Fruit fly (Drosophila melanogaster): Measurements from ENCODE around the gene Ncoa6.

The Ncoa6 gene

DNA sequence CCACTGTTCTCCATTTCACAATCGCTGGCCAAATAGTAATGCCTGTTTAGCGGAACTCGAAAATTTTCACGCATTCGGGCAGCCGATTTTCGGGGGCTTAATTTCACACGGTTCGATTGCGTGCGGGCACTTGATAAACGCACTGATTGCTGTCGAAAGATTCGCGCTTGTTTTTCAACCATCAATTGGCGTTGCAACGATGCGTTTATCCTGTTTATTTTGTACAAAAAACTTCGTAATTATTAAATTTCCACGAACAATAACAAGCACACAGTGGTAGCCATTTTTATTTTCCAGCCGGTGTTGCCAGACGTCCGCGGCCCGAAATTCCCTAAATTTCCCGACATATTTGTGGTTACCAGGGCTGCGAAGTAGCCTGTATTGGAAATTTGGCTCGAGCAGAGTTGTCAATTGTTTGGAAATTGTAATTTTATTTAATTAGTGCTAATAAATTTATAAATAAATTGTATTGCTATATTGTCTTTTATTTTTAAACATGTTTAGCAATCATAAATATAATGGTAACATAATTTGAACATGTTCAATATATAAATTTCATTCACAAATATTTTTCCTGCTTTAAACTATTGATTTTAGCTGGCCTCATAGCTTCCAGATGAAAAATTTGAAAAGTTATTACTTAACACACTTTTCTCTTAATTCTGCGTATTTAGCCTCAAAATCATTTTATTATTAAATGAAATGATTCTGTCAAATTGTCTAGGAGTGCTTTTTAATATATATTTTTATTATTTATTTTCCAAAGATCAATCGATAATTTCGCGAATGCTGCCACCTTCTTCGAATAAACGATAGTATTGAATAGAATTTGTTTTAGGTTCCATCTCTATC, at the start of gene Ncoa6, which contains the start of gene cype (continued):
- no peak for TF ChIP-seq CG7357 (GFP tag; IDR thresholded peaks at IDR 0.05)
- no peak for TF ChIP-seq dysf (GFP tag; IDR thresholded peaks at IDR 0.05)
- TF ChIP-seq CG8359 (GFP tag; optimal IDR thresholded peaks at IDR 0.05; ENCODE audit: borderline replicate concordance) = no peak
- peak; percentile 30 for TF ChIP-seq zfh2 (GFP tag; optimal IDR thresholded peaks at IDR 0.05)
- TF ChIP-seq CG10654 (GFP tag; optimal IDR thresholded peaks at IDR 0.05) = peak; percentile 35
- TF ChIP-seq Scr (GFP tag; IDR thresholded peaks at IDR 0.05; ENCODE audit: partially characterized antibody) = peak; percentile 85
- no peak for TF ChIP-seq eyg (GFP tag; optimal IDR thresholded peaks at IDR 0.05)
- TF ChIP-seq Bteb2 (GFP tag; optimal IDR thresholded peaks at IDR 0.05) = no peak
- TF ChIP-seq Elba2 (GFP tag; optimal IDR thresholded peaks at IDR 0.05) = no peak
- peak; percentile 34 for TF ChIP-seq Nf-YB (GFP tag; optimal IDR thresholded peaks at IDR 0.05)
- peak; percentile 2 for TF ChIP-seq CG8281 (tag; optimal IDR thresholded peaks at IDR 0.05)
- no peak for TF ChIP-seq pum (GFP tag; optimal IDR thresholded peaks at IDR 0.05)
- TF ChIP-seq stwl (tag; optimal IDR thresholded peaks at IDR 0.05) = peak; percentile 38
- TF ChIP-seq CG7928 (GFP tag; optimal IDR thresholded peaks at IDR 0.05) = peak; percentile 90
- TF ChIP-seq CG6813 (GFP tag; optimal IDR thresholded peaks at IDR 0.05) = no peak
- no peak for TF ChIP-seq btn (GFP tag; optimal IDR thresholded peaks at IDR 0.05)
- TF ChIP-seq her (GFP tag; optimal IDR thresholded peaks at IDR 0.05) = peak; percentile 12
- TF ChIP-seq HLHmδ (GFP tag; optimal IDR thresholded peaks at IDR 0.05) = peak; percentile 6
- no peak for TF ChIP-seq CG1024 (GFP tag; IDR thresholded peaks at IDR 0.05)
- peak; percentile 48 for TF ChIP-seq CG12155 (GFP tag; optimal IDR thresholded peaks at IDR 0.05)
- TF ChIP-seq cas (GFP tag; IDR thresholded peaks at IDR 0.05) = no peak
- TF ChIP-seq zen2 (GFP tag; IDR thresholded peaks at IDR 0.05; ENCODE audit: partially characterized antibody) = peak; percentile 86
- TF ChIP-seq sqz (GFP tag; optimal IDR thresholded peaks at IDR 0.05) = no peak
- no peak for TF ChIP-seq crol (GFP tag; IDR thresholded peaks at IDR 0.05)
- TF ChIP-seq PHDP (tag; optimal IDR thresholded peaks at IDR 0.05) = peak; percentile 25
- no peak for TF ChIP-seq Stat92E (GFP tag; optimal IDR thresholded peaks at IDR 0.05)
- no peak for TF ChIP-seq CG3838 (GFP tag; optimal IDR thresholded peaks at IDR 0.05)
- TF ChIP-seq CG3281 (GFP tag; optimal IDR thresholded peaks at IDR 0.05) = no peak
- no peak for TF ChIP-seq Hand (GFP tag; optimal IDR thresholded peaks at IDR 0.05)
- TF ChIP-seq bsh (GFP tag; optimal IDR thresholded peaks at IDR 0.05) = peak in 1 of 2 experiments; percentile 53
- 0 out of 2 replicates have a peak, but pooled peaks have one; percentile 27 for TF ChIP-seq klu (GFP tag; IDR thresholded peaks at IDR 0.05)
- no peak for TF ChIP-seq nom (GFP tag; optimal IDR thresholded peaks at IDR 0.05)
- TF ChIP-seq CG2678 (tag; optimal IDR thresholded peaks at IDR 0.05) = peak; percentile 71
- TF ChIP-seq CG15601 (tag; optimal IDR thresholded peaks at IDR 0.05) = peak; percentile 42
- peak; percentile 22 for TF ChIP-seq CG17385 (GFP tag; optimal IDR thresholded peaks at IDR 0.05)
- no peak for TF ChIP-seq CG1529 (GFP tag; optimal IDR thresholded peaks at IDR 0.05)
- TF ChIP-seq CG6254 (GFP tag; optimal IDR thresholded peaks at IDR 0.05) = no peak
- TF ChIP-seq chm (GFP tag; IDR thresholded peaks at IDR 0.05) = no peak
- peak; percentile 38 for TF ChIP-seq unpg (GFP tag; optimal IDR thresholded peaks at IDR 0.05)
- TF ChIP-seq Mad (GFP tag; optimal IDR thresholded peaks at IDR 0.05) = no peak
- TF ChIP-seq CG7556 (GFP tag; optimal IDR thresholded peaks at IDR 0.05) = peak; percentile 23
- TF ChIP-seq pnt (GFP tag; optimal IDR thresholded peaks at IDR 0.05) = no peak

Data from whole organism, embryonic.